Worm (Caenorhabditis elegans) whole organism, L2 larva: ENCODE data around the gene msp-79.

Experiments
- C34F6.9 ChIP-seq: fragments of 150-350 bp; optimal IDR thresholded peaks from 2 replicates; lab custom pipeline; 2014; ENCODE audit warnings: missing biosample characterization, missing genetic modification characterization
- F13H6.1 ChIP-seq: sonication (generic microtip); optimal IDR thresholded peaks from 2 replicates; lab custom pipeline; 2016; ENCODE audit warnings: missing genetic modification characterization, missing compliant biosample characterization
- Y55F3AM.14 ChIP-seq: fragments of 200-800 bp; sonication (Bioruptor generic); optimal IDR thresholded peaks from 2 replicates; lab custom pipeline; 2018; ENCODE audit warnings: mild to moderate bottlenecking, missing genetic modification characterization, missing compliant biosample characterization
- ZK546.5 ChIP-seq: sonication (generic microtip); optimal IDR thresholded peaks from 2 replicates; lab custom pipeline; 2017; ENCODE audit warnings: missing biosample characterization, missing genetic modification characterization
- ama-1 ChIP-seq: fragments of 150-350 bp; optimal IDR thresholded peaks from 2 replicates; lab custom pipeline; 2018; ENCODE audit warnings: inconsistent platforms
- blmp-1 ChIP-seq: sonication (generic microtip); optimal IDR thresholded peaks from 2 replicates; lab custom pipeline; 2017; ENCODE audit warnings: missing genetic modification characterization, mild to moderate bottlenecking, missing compliant biosample characterization, antibody characterized with exemption, moderate library complexity; ENCODE audit not compliant: insufficient read depth
- ceh-16 ChIP-seq: fragments of 150-350 bp; optimal IDR thresholded peaks from 2 replicates; lab custom pipeline; 2014; ENCODE audit warnings: missing biosample characterization, missing genetic modification characterization
- ceh-82 ChIP-seq: fragments of 150-350 bp; optimal IDR thresholded peaks from 2 replicates; lab custom pipeline; 2014; ENCODE audit warnings: missing biosample characterization, missing genetic modification characterization
- crh-2 ChIP-seq: sonication (generic microtip); optimal IDR thresholded peaks from 2 replicates; lab custom pipeline; 2017; ENCODE audit warnings: missing biosample characterization, missing genetic modification characterization
- dmd-4 ChIP-seq: sonication (generic microtip); optimal IDR thresholded peaks from 2 replicates; lab custom pipeline; 2017; ENCODE audit warnings: missing biosample characterization, missing genetic modification characterization
- egl-27 ChIP-seq: sonication (generic microtip); optimal IDR thresholded peaks from 3 replicates; lab custom pipeline; 2017; ENCODE audit warnings: missing biosample characterization, missing genetic modification reagents, missing genetic modification characterization
- elt-1 ChIP-seq: fragments of 150-350 bp; optimal IDR thresholded peaks from 2 replicates; lab custom pipeline; 2014; ENCODE audit warnings: missing biosample characterization, missing genetic modification characterization
- elt-3 ChIP-seq: sonication (generic microtip); optimal IDR thresholded peaks from 2 replicates; lab custom pipeline; 2017; ENCODE audit warnings: missing biosample characterization, missing genetic modification characterization
- fos-1 ChIP-seq: fragments of 150-350 bp; optimal IDR thresholded peaks from 2 replicates; lab custom pipeline; 2014; ENCODE audit warnings: missing biosample characterization, missing genetic modification characterization
- gmeb-1 ChIP-seq: fragments of 150-350 bp; optimal IDR thresholded peaks from 2 replicates; lab custom pipeline; 2014; ENCODE audit warnings: missing biosample characterization, missing genetic modification characterization
- lin-11 ChIP-seq: fragments of 150-350 bp; sonication (generic microtip); optimal IDR thresholded peaks from 2 replicates; lab custom pipeline; 2014; ENCODE audit warnings: missing biosample characterization, missing genetic modification characterization, inconsistent platforms, mixed read lengths
- lin-39 ChIP-seq: fragments of 150-350 bp; optimal IDR thresholded peaks from 2 replicates; lab custom pipeline; 2014; ENCODE audit warnings: missing biosample characterization, missing genetic modification reagents, missing genetic modification characterization
- lsy-2 ChIP-seq, 2 experiments: fragments of 150-350 bp in 1 of 2; sonication (generic microtip) in 1 of 2; optimal IDR thresholded peaks; 2 replicates each; lab custom pipeline; 2014 to 2017; ENCODE audit warnings: missing biosample characterization in 2 of 2, missing genetic modification characterization in 2 of 2
- mab-5 ChIP-seq: fragments of 150-350 bp; optimal IDR thresholded peaks from 2 replicates; lab custom pipeline; 2014; ENCODE audit warnings: missing biosample characterization, missing genetic modification characterization
- mdl-1 ChIP-seq, 2 experiments: fragments of 150-350 bp in 1 of 2; sonication (generic microtip) in 1 of 2; optimal IDR thresholded peaks; 2 replicates each; lab custom pipeline; 2017; ENCODE audit warnings: missing biosample characterization in 2 of 2, missing genetic modification characterization in 2 of 2
- nhr-10 ChIP-seq: sonication (generic microtip); optimal IDR thresholded peaks from 2 replicates; lab custom pipeline; 2017; ENCODE audit warnings: missing biosample characterization, missing genetic modification characterization
- nhr-11 ChIP-seq: fragments of 150-350 bp; optimal IDR thresholded peaks from 2 replicates; lab custom pipeline; 2014; ENCODE audit warnings: missing biosample characterization, missing genetic modification characterization
- nhr-129 ChIP-seq: fragments of 150-350 bp; optimal IDR thresholded peaks from 2 replicates; lab custom pipeline; 2014; ENCODE audit warnings: missing biosample characterization, missing genetic modification characterization
- nhr-25 ChIP-seq: fragments of 150-350 bp; sonication (generic microtip); optimal IDR thresholded peaks from 3 replicates; lab custom pipeline; 2014; ENCODE audit warnings: missing biosample characterization, missing genetic modification characterization
- nhr-6 ChIP-seq: fragments of 150-350 bp; optimal IDR thresholded peaks from 2 replicates; lab custom pipeline; 2014; ENCODE audit warnings: missing biosample characterization, missing genetic modification characterization
- nhr-77 ChIP-seq: fragments of 150-350 bp; optimal IDR thresholded peaks from 2 replicates; lab custom pipeline; 2014; ENCODE audit warnings: missing biosample characterization, missing genetic modification characterization
- sem-4 ChIP-seq: fragments of 150-350 bp; optimal IDR thresholded peaks from 2 replicates; lab custom pipeline; 2014; ENCODE audit warnings: missing biosample characterization, missing genetic modification reagents, missing genetic modification characterization
- skn-1 ChIP-seq: sonication (generic microtip); optimal IDR thresholded peaks from 2 replicates; lab custom pipeline; 2017; ENCODE audit warnings: missing biosample characterization, missing genetic modification characterization
- sma-9 ChIP-seq, 2 experiments: fragments of 150-350 bp in 1 of 2; sonication (generic microtip) in 1 of 2; optimal IDR thresholded peaks; 2 replicates each; lab custom pipeline; 2014 to 2016; ENCODE audit warnings: missing genetic modification characterization in 2 of 2, mild to moderate bottlenecking in 1 of 2, missing biosample characterization in 1 of 2, missing compliant biosample characterization in 1 of 2, missing genetic modification reagents in 1 of 2, moderate library complexity in 1 of 2
- snpc-4 ChIP-seq: fragments of 150-350 bp; optimal IDR thresholded peaks from 2 replicates; lab custom pipeline; 2014; ENCODE audit warnings: missing biosample characterization, missing genetic modification characterization
- unc-39 ChIP-seq: fragments of 150-350 bp; optimal IDR thresholded peaks from 2 replicates; lab custom pipeline; 2014; ENCODE audit warnings: missing biosample characterization, missing genetic modification characterization
- ztf-1 ChIP-seq: fragments of 200-800 bp; sonication (Bioruptor generic); conservative IDR thresholded peaks from 2 replicates; pipeline ENCODE4 v1.3.6; 2022; ENCODE audit warnings: missing genetic modification characterization, missing compliant biosample characterization
- ztf-11 ChIP-seq: sonication (generic microtip); optimal IDR thresholded peaks from 2 replicates; lab custom pipeline; 2017; ENCODE audit warnings: missing biosample characterization, missing genetic modification characterization
- ztf-4 ChIP-seq: fragments of 150-350 bp; optimal IDR thresholded peaks from 2 replicates; lab custom pipeline; 2014; ENCODE audit warnings: missing biosample characterization, missing genetic modification characterization

The msp-79 gene

ce11 chrIV:9798307-9798706 is 31.4 kb upstream of the msp-79 start:
- TF ChIP-seq sma-9 (GFP tag; optimal IDR thresholded peaks at IDR 0.05; lab: Kevin White, UChicago) (peak; percentile 17), sma-9 (tag; optimal IDR thresholded peaks at IDR 0.05; lab: Kevin White, UChicago) (no peak), ztf-1 (GFP tag; lab: Robert Waterston, UW) (no peak), C34F6.9 (tag; lab: Kevin White, UChicago) (peak; percentile 17)
- TF ChIP-seq, all 48 proteins: peak for 2

- TF ChIP-seq Y55F3AM.14 (GFP tag; lab: Kevin White, UChicago) (no peak), C34F6.9 (tag; lab: Kevin White, UChicago) (peak; percentile 8), sem-4 (no peak), elt-3 (tag; lab: Kevin White, UChicago) (no peak), nhr-129 (tag; lab: Kevin White, UChicago) (no peak), fos-1 (tag; lab: Kevin White, UChicago) (peak; percentile 51), gmeb-1 (tag; lab: Kevin White, UChicago) (no peak), ceh-82 (tag; lab: Kevin White, UChicago) (no peak), blmp-1 (tag; lab: Kevin White, UChicago) (no peak), lin-39 (tag; lab: Kevin White, UChicago) (no peak), ztf-11 (tag; lab: Kevin White, UChicago) (no peak), nhr-11 (tag; lab: Kevin White, UChicago) (no peak), nhr-25 (tag; lab: Kevin White, UChicago) (no peak), nhr-10 (no peak), sma-9 (GFP tag; optimal IDR thresholded peaks at IDR 0.05; lab: Kevin White, UChicago) (peak; percentile 33), sma-9 (tag; optimal IDR thresholded peaks at IDR 0.05; lab: Kevin White, UChicago) (no peak), nhr-6 (no peak), mab-5 (tag; lab: Kevin White, UChicago) (no peak), ztf-4 (tag; lab: Kevin White, UChicago) (no peak), F13H6.1 (tag; lab: Kevin White, UChicago) (peak; percentile 12), lsy-2 (tag; optimal IDR thresholded peaks at IDR 0.05; lab: Kevin White, UChicago) (peak in 1 of 2 experiments; percentile 22), nhr-77 (tag; lab: Kevin White, UChicago) (no peak)
Observed at ce11 chrIV:9797304-9798003, 30.5 kb upstream of the msp-79 start, which contains the start of gene T13F2.2. Gene T13F2.2, minus strand, starts transcription at chrIV:9797354.

- TF ChIP-seq crh-2 (no peak), mab-5 (tag; lab: Kevin White, UChicago) (no peak), fos-1 (tag; lab: Kevin White, UChicago) (no peak), unc-39 (tag; lab: Kevin White, UChicago) (no peak), elt-3 (tag; lab: Kevin White, UChicago) (no peak), lin-11 (tag; lab: Kevin White, UChicago) (no peak), dmd-4 (tag; lab: Kevin White, UChicago) (no peak)
- TF ChIP-seq, all 48 proteins: peak for 0
Observed at ce11 chrIV:9796494-9796893, 29.5 kb upstream of the msp-79 start, which contains the start of gene pis-1. Gene pis-1, minus strand, starts transcription at chrIV:9796594.

- TF ChIP-seq sma-9 (GFP tag; optimal IDR thresholded peaks at IDR 0.05; lab: Kevin White, UChicago): no peak
- TF ChIP-seq sma-9 (tag; optimal IDR thresholded peaks at IDR 0.05; lab: Kevin White, UChicago): no peak
- TF ChIP-seq lin-11 (tag; lab: Kevin White, UChicago): no peak
- no peak for TF ChIP-seq elt-1
- TF ChIP-seq ceh-16: no peak
- TF ChIP-seq mdl-1 (tag; optimal IDR thresholded peaks at IDR 0.05; lab: Kevin White, UChicago): no peak
- TF ChIP-seq skn-1 (tag; lab: Kevin White, UChicago): no peak
- no peak for TF ChIP-seq dmd-4 (tag; lab: Kevin White, UChicago)
- no peak for TF ChIP-seq ceh-82 (tag; lab: Kevin White, UChicago)
- TF ChIP-seq snpc-4: no peak
- TF ChIP-seq elt-3 (tag; lab: Kevin White, UChicago): no peak
- TF ChIP-seq lin-39 (tag; lab: Kevin White, UChicago): no peak
- no peak for TF ChIP-seq nhr-10
- TF ChIP-seq ztf-11 (tag; lab: Kevin White, UChicago): no peak
- no peak for TF ChIP-seq nhr-6
- no peak for TF ChIP-seq ZK546.5
- TF ChIP-seq ama-1 (lab: Kevin White, UChicago): no peak
- TF ChIP-seq egl-27: no peak
- TF ChIP-seq lsy-2 (tag; optimal IDR thresholded peaks at IDR 0.05; lab: Kevin White, UChicago): no peak
- TF ChIP-seq crh-2: no peak
Observed at ce11 chrIV:9795250-9795649, 28.3 kb upstream of the msp-79 start.
